Worm (Caenorhabditis elegans) whole organism, L1 larva: ENCODE data around the gene ZK792.5.

ENCODE experiments used
- ces-1 ChIP-seq: fragments of 150-350 bp; optimal IDR thresholded peaks from 2 replicates; lab custom pipeline; 2014; ENCODE audit warnings: missing biosample characterization, missing genetic modification reagents, missing genetic modification characterization
- elt-3 ChIP-seq, 6 experiments: fragments of 150-350 bp in 1 of 6; sonication (generic microtip); optimal IDR thresholded peaks; 2 replicates each; lab custom pipeline; 2017 to 2018; ENCODE audit warnings: missing biosample characterization in 6 of 6, missing genetic modification characterization in 6 of 6, inconsistent platforms in 1 of 6
- mdl-1 ChIP-seq, 2 experiments: fragments of 150-350 bp; optimal IDR thresholded peaks; 2 replicates each; lab custom pipeline; 2014 to 2017; ENCODE audit warnings: missing biosample characterization in 2 of 2, missing genetic modification characterization in 2 of 2, inconsistent platforms in 1 of 2
- unc-62 ChIP-seq: fragments of 150-350 bp; optimal IDR thresholded peaks from 2 replicates; lab custom pipeline; 2014; ENCODE audit warnings: missing biosample characterization, missing genetic modification reagents, missing genetic modification characterization

- no peak for TF ChIP-seq elt-3 (tag; optimal IDR thresholded peaks at IDR 0.05; lab: Kevin White, UChicago)
- TF ChIP-seq unc-62 (GFP tag; lab: Kevin White, UChicago): no peak
- no peak for TF ChIP-seq ces-1 (GFP tag; lab: Kevin White, UChicago)
- no peak for TF ChIP-seq mdl-1 (tag; optimal IDR thresholded peaks at IDR 0.05; lab: Kevin White, UChicago)
Observed at ce11 chrIV:11640915-11641314, 47.0 kb downstream of the ZK792.5 start, which contains the start of gene ttr-50.
